Worm (Caenorhabditis elegans) whole organism, L4/young adult: ENCODE data around the gene ubc-6.

ENCODE experiments used
- W03F9.2 ChIP-seq: fragments of 150-350 bp; optimal IDR thresholded peaks from 2 replicates; lab custom pipeline; 2014; ENCODE audit warnings: missing biosample characterization, missing genetic modification characterization
- dao-5 ChIP-seq: sonication (generic microtip); optimal IDR thresholded peaks from 2 replicates; lab custom pipeline; 2016; ENCODE audit warnings: missing genotype, missing genetic modification characterization, moderate library complexity, missing compliant biosample characterization
- him-1 ChIP-seq: sonication (generic microtip); optimal IDR thresholded peaks from 2 replicates; lab custom pipeline; 2016; ENCODE audit warnings: missing genotype, missing genetic modification reagents, missing genetic modification characterization, missing compliant biosample characterization

ce11 chrII:7499390-7499789, 20.4 kb downstream of the ubc-6 start, which contains the start of gene srab-14:
- TF ChIP-seq him-1 (tag; lab: Kevin White, UChicago) = no peak
- no peak for TF ChIP-seq W03F9.2 (tag; lab: Kevin White, UChicago)
- TF ChIP-seq dao-5 (tag; lab: Kevin White, UChicago) = no peak
